Worm (Caenorhabditis elegans): ENCODE data around the gene EGAP5.1.

ce11 chrX:5120807-5121206 is 42.0 kb upstream of the EGAP5.1 start:
- TF ChIP-seq nfya-1 (tag; optimal IDR thresholded peaks at IDR 0.05; ENCODE audit: borderline replicate concordance, insufficient read depth) (no peak), ama-1 (optimal IDR thresholded peaks at IDR 0.05) (no peak), ama-1 (GFP tag; optimal IDR thresholded peaks at IDR 0.05) (no peak), rpc-1 (optimal IDR thresholded peaks at IDR 0.05) (no peak), rpc-1 (tag; optimal IDR thresholded peaks at IDR 0.05) (no peak), B0336.3 (GFP tag; IDR thresholded peaks at IDR 0.05) (no peak), snpc-4 (GFP tag; optimal IDR thresholded peaks at IDR 0.05) (no peak), snpc-4 (tag; optimal IDR thresholded peaks at IDR 0.05) (no peak), die-1 (tag; optimal IDR thresholded peaks at IDR 0.05) (no peak), him-1 (tag; optimal IDR thresholded peaks at IDR 0.05) (no peak), ceh-58 (GFP tag; IDR thresholded peaks at IDR 0.05) (no peak), fkh-3 (tag; optimal IDR thresholded peaks at IDR 0.05) (no peak), K11D2.4 (GFP tag; IDR thresholded peaks at IDR 0.05) (no peak)
